Fruit fly (Drosophila melanogaster): ENCODE results near the gene CG12395.

The CG12395 gene

DNA sequence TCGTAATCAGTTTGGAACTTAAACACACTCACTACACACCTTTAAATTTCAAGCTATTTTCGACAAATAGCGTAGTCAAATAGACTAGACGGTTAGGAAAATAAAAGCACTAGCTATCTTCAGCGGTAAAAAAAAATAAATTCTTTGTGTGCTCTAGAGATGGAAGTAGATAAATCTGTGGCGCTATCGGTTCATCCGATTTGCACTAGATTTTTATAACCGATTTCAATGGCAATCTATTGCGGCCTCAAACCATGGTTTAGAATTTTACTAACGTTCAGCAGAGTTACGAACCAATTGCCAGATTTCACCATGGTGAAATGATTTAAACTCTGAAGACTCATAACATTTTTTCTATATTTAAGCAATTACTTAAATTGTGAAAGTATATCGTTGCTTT lies 33.8 kb upstream of the CG12395 start (continued):
- TF ChIP-seq Gsc (GFP tag; IDR thresholded peaks at IDR 0.05) (no peak), Max (GFP tag; optimal IDR thresholded peaks at IDR 0.05) (peak; percentile 20), CG11696 (GFP tag; IDR thresholded peaks at IDR 0.05) (no peak), Vsx1 (GFP tag; optimal IDR thresholded peaks at IDR 0.05) (no peak), unc-4 (GFP tag; IDR thresholded peaks at IDR 0.05; ENCODE audit: partially characterized antibody) (peak; percentile 77), btn (GFP tag; optimal IDR thresholded peaks at IDR 0.05) (no peak), sug (tag; optimal IDR thresholded peaks at IDR 0.05) (peak; percentile 41), vvl (GFP tag; IDR thresholded peaks at IDR 0.05) (peak; percentile 47; the same call in 1 of the 2 replicates), BEAF-32 (GFP tag; optimal IDR thresholded peaks at IDR 0.05) (peak; percentile 86), CG1529 (GFP tag; optimal IDR thresholded peaks at IDR 0.05) (no peak), CHES-1-like (GFP tag; optimal IDR thresholded peaks at IDR 0.05) (no peak), CG4820 (GFP tag; optimal IDR thresholded peaks at IDR 0.05) (no peak), cwo (GFP tag; optimal IDR thresholded peaks at IDR 0.05) (no peak), CG4707 (GFP tag; optimal IDR thresholded peaks at IDR 0.05) (no peak), ind (GFP tag; optimal IDR thresholded peaks at IDR 0.05) (no peak), Meics (GFP tag; optimal IDR thresholded peaks at IDR 0.05) (no peak), ab (GFP tag; optimal IDR thresholded peaks at IDR 0.05) (no peak), sim (GFP tag; IDR thresholded peaks at IDR 0.05) (no peak), CG7271 (tag; optimal IDR thresholded peaks at IDR 0.05) (no peak), peb (GFP tag; IDR thresholded peaks at IDR 0.05) (no peak), CG32532 (GFP tag; IDR thresholded peaks at IDR 0.05) (0 out of 2 replicates have a peak, but pooled peaks have one; percentile 13), Atf6 (GFP tag; IDR thresholded peaks at IDR 0.05) (no peak), CG10654 (GFP tag; optimal IDR thresholded peaks at IDR 0.05) (no peak), Nf-YB (GFP tag; optimal IDR thresholded peaks at IDR 0.05) (no peak), CG7963 (GFP tag; IDR thresholded peaks at IDR 0.05; ENCODE audit: partially characterized antibody) (peak; percentile 56; the same call in 1 of the 3 replicates), NK7.1 (GFP tag; optimal IDR thresholded peaks at IDR 0.05) (no peak), CG17385 (GFP tag; optimal IDR thresholded peaks at IDR 0.05) (no peak), corto (GFP tag; optimal IDR thresholded peaks at IDR 0.05) (no peak), CG11560 (tag; IDR thresholded peaks at IDR 0.05) (peak; percentile 86), nerfin-1 (tag; optimal IDR thresholded peaks at IDR 0.05) (no peak), fd96Cb (tag; optimal IDR thresholded peaks at IDR 0.05) (no peak), CG4617 (GFP tag; optimal IDR thresholded peaks at IDR 0.05; ENCODE audit: borderline replicate concordance) (peak; percentile 52), HLH54F (GFP tag; optimal IDR thresholded peaks at IDR 0.05) (peak; percentile 9), Doc3 (GFP tag; IDR thresholded peaks at IDR 0.05; ENCODE audit: partially characterized antibody) (peak; percentile 38; the same call in 1 of the 3 replicates), CG8924 (tag; optimal IDR thresholded peaks at IDR 0.05) (peak; percentile 6), CG42726 (GFP tag; IDR thresholded peaks at IDR 0.05; ENCODE audit: partially characterized antibody) (peak; percentile 87), danr (GFP tag; IDR thresholded peaks at IDR 0.05) (no peak), Oaz (GFP tag; IDR thresholded peaks at IDR 0.05) (no peak), HLHmδ (GFP tag; optimal IDR thresholded peaks at IDR 0.05) (no peak), CoRest (tag; optimal IDR thresholded peaks at IDR 0.05) (peak; percentile 28), salm (tag; optimal IDR thresholded peaks at IDR 0.05) (no peak), HmgZ (tag; optimal IDR thresholded peaks at IDR 0.05) (peak; percentile 61), fru (optimal IDR thresholded peaks at IDR 0.05) (no peak), CG13894 (tag; optimal IDR thresholded peaks at IDR 0.05) (peak; percentile 65), pan (optimal IDR thresholded peaks at IDR 0.05) (no peak), pan (GFP tag; optimal IDR thresholded peaks at IDR 0.05 in 1 of 2, IDR thresholded peaks at IDR 0.05 in 1 of 2) (no peak)
